Worm (Caenorhabditis elegans): ENCODE data around the gene T24C2.3.
"Not testable (repeated sequence)": the region's sequence is repeated elsewhere in the genome, so short reads cannot be mapped to it uniquely, and the experiment has no call there.

T24C2.3 gene

ce11 chrX:14523275-14523674, 20.0 kb upstream of the T24C2.3 start, which contains the start of gene nspc-16:
nspc-16 (plus strand) TSS chrX:14523575.
- TF ChIP-seq ceh-83 (GFP tag; optimal IDR thresholded peaks at IDR 0.05) = no peak
- TF ChIP-seq nhr-76 (tag; optimal IDR thresholded peaks at IDR 0.05) = no peak
- TF ChIP-seq ces-1 (GFP tag; optimal IDR thresholded peaks at IDR 0.05) = no peak
- no peak for TF ChIP-seq zip-8 (tag; optimal IDR thresholded peaks at IDR 0.05)
- no peak for TF ChIP-seq nhr-237 (tag; optimal IDR thresholded peaks at IDR 0.05)
- no peak for TF ChIP-seq unc-62 (GFP tag; optimal IDR thresholded peaks at IDR 0.05)
- no peak for TF ChIP-seq mls-2 (tag; optimal IDR thresholded peaks at IDR 0.05)
- no peak for TF ChIP-seq M03D4.4 (tag; optimal IDR thresholded peaks at IDR 0.05)
- no peak for TF ChIP-seq pha-4 (tag; optimal IDR thresholded peaks at IDR 0.05)
- TF ChIP-seq drap-1 (GFP tag; optimal IDR thresholded peaks at IDR 0.05) = no peak
- no peak for TF ChIP-seq lin-32 (GFP tag; optimal IDR thresholded peaks at IDR 0.05)

ce11 chrX:14525081-14525324, 18.3 kb upstream of the T24C2.3 start, which contains the start of gene nspc-17:
nspc-17 (minus strand) TSS chrX:14525181.
- not testable (repeated sequence) for TF ChIP-seq lin-32 (GFP tag; optimal IDR thresholded peaks at IDR 0.05); elt-3 (tag; optimal IDR thresholded peaks at IDR 0.05); nhr-12 (tag; optimal IDR thresholded peaks at IDR 0.05)

ce11 chrX:14525325-14526305, 17.7 kb upstream of the T24C2.3 start:
- TF ChIP-seq flh-1 (GFP tag; optimal IDR thresholded peaks at IDR 0.05) (no peak), sem-2 (GFP tag; optimal IDR thresholded peaks at IDR 0.05) (no peak), unc-120 (tag; optimal IDR thresholded peaks at IDR 0.05; ENCODE audit: poor library complexity, severe bottlenecking) (peak; percentile 93), drap-1 (GFP tag; optimal IDR thresholded peaks at IDR 0.05) (peak; percentile 96), snpc-4 (tag; optimal IDR thresholded peaks at IDR 0.05) (no peak), hlh-1 (tag; optimal IDR thresholded peaks at IDR 0.05) (peak; percentile 83), ceh-43 (GFP tag; optimal IDR thresholded peaks at IDR 0.05) (peak; percentile 62), bed-3 (GFP tag; optimal IDR thresholded peaks at IDR 0.05) (no peak), unc-62 (GFP tag; optimal IDR thresholded peaks at IDR 0.05) (peak; percentile 94), ceh-83 (GFP tag; optimal IDR thresholded peaks at IDR 0.05) (peak; percentile 69), sptf-1 (tag; optimal IDR thresholded peaks at IDR 0.05) (peak; percentile 88), mab-5 (tag; optimal IDR thresholded peaks at IDR 0.05) (peak; percentile 90), ceh-39 (tag; optimal IDR thresholded peaks at IDR 0.05) (peak; percentile 97), mls-2 (tag; optimal IDR thresholded peaks at IDR 0.05) (peak; percentile 62), M03D4.4 (tag; optimal IDR thresholded peaks at IDR 0.05) (peak; percentile 68), zip-8 (tag; optimal IDR thresholded peaks at IDR 0.05) (no peak), nhr-237 (tag; optimal IDR thresholded peaks at IDR 0.05) (peak; percentile 100), nhr-28 (tag; optimal IDR thresholded peaks at IDR 0.05) (peak; percentile 11), blmp-1 (tag; optimal IDR thresholded peaks at IDR 0.05) (peak; percentile 24), ztf-11 (tag; optimal IDR thresholded peaks at IDR 0.05) (peak; percentile 96), lin-13 (tag; optimal IDR thresholded peaks at IDR 0.05) (peak; percentile 94), ces-1 (GFP tag; optimal IDR thresholded peaks at IDR 0.05) (peak; percentile 99), nhr-76 (tag; optimal IDR thresholded peaks at IDR 0.05) (peak; percentile 28), nhr-2 (tag; optimal IDR thresholded peaks at IDR 0.05) (peak; percentile 75), pha-4 (tag; optimal IDR thresholded peaks at IDR 0.05) (peak; percentile 99), cnd-1 (tag; optimal IDR thresholded peaks at IDR 0.05) (peak; percentile 87), elt-3 (tag; optimal IDR thresholded peaks at IDR 0.05) (peak; percentile 89), nhr-12 (tag; optimal IDR thresholded peaks at IDR 0.05) (peak; percentile 97), ham-2 (GFP tag; optimal IDR thresholded peaks at IDR 0.05) (peak; percentile 8), mep-1 (tag; optimal IDR thresholded peaks at IDR 0.05) (peak; percentile 98), elt-1 (tag; optimal IDR thresholded peaks at IDR 0.05; ENCODE audit: borderline replicate concordance, insufficient read depth) (peak; percentile 74), tbx-8 (GFP tag; optimal IDR thresholded peaks at IDR 0.05) (peak; percentile 39), lin-32 (GFP tag; optimal IDR thresholded peaks at IDR 0.05) (peak; percentile 68), unc-39 (tag; optimal IDR thresholded peaks at IDR 0.05) (peak; percentile 80), lsy-2 (tag; optimal IDR thresholded peaks at IDR 0.05) (peak; percentile 91)

Data from whole organism, mixed stage, embryonic.